Worm (Caenorhabditis elegans): Measurements from ENCODE around the gene cyp-32A1.

cyp-32A1 gene

ce11 chrV:7785885-7786284, 4.3 kb downstream of the cyp-32A1 start:
- TF ChIP-seq ces-1 (GFP tag; optimal IDR thresholded peaks at IDR 0.05), result no peak
- no peak for TF ChIP-seq ham-2 (GFP tag; optimal IDR thresholded peaks at IDR 0.05)
- TF ChIP-seq mep-1 (tag; optimal IDR thresholded peaks at IDR 0.05), result no peak
- TF ChIP-seq elt-1 (tag; optimal IDR thresholded peaks at IDR 0.05; ENCODE audit: borderline replicate concordance, insufficient read depth), result no peak
- no peak for TF ChIP-seq cnd-1 (tag; optimal IDR thresholded peaks at IDR 0.05)
- no peak for TF ChIP-seq lin-13 (tag; optimal IDR thresholded peaks at IDR 0.05)
- TF ChIP-seq mls-2 (tag; optimal IDR thresholded peaks at IDR 0.05), result no peak
- no peak for TF ChIP-seq elt-3 (tag; optimal IDR thresholded peaks at IDR 0.05)
- no peak for TF ChIP-seq tbx-8 (GFP tag; optimal IDR thresholded peaks at IDR 0.05)
- TF ChIP-seq sptf-1 (tag; optimal IDR thresholded peaks at IDR 0.05), result no peak
- TF ChIP-seq nhr-2 (tag; optimal IDR thresholded peaks at IDR 0.05), result no peak

ce11 chrV:7786639-7787038, 5.0 kb downstream of the cyp-32A1 start:
- TF ChIP-seq M03D4.4 (tag; optimal IDR thresholded peaks at IDR 0.05) (no peak), elt-1 (tag; optimal IDR thresholded peaks at IDR 0.05; ENCODE audit: borderline replicate concordance, insufficient read depth) (no peak), nhr-28 (tag; optimal IDR thresholded peaks at IDR 0.05) (no peak)

- TF ChIP-seq unc-120 (tag; optimal IDR thresholded peaks at IDR 0.05; ENCODE audit: poor library complexity, severe bottlenecking) (no peak), sem-2 (GFP tag; optimal IDR thresholded peaks at IDR 0.05) (no peak), pha-4 (tag; optimal IDR thresholded peaks at IDR 0.05) (no peak), tbx-8 (GFP tag; optimal IDR thresholded peaks at IDR 0.05) (no peak), sptf-1 (tag; optimal IDR thresholded peaks at IDR 0.05) (no peak)
These were observed 11.5 kb downstream of the cyp-32A1 start, which contains the start of gene flp-21 for ce11 chrV:7793067-7793466. Gene flp-21 (plus strand): TSS chrV:7793367.

- no peak for TF ChIP-seq bed-3 (GFP tag; optimal IDR thresholded peaks at IDR 0.05)
- no peak for TF ChIP-seq cnd-1 (tag; optimal IDR thresholded peaks at IDR 0.05)
- no peak for TF ChIP-seq unc-62 (GFP tag; optimal IDR thresholded peaks at IDR 0.05)
These were observed 16.5 kb downstream of the cyp-32A1 start, which contains the start of gene ZK742.7 for ce11 chrV:7798079-7798478. Gene ZK742.7 (plus strand): TSS chrV:7798379.

DNA sequence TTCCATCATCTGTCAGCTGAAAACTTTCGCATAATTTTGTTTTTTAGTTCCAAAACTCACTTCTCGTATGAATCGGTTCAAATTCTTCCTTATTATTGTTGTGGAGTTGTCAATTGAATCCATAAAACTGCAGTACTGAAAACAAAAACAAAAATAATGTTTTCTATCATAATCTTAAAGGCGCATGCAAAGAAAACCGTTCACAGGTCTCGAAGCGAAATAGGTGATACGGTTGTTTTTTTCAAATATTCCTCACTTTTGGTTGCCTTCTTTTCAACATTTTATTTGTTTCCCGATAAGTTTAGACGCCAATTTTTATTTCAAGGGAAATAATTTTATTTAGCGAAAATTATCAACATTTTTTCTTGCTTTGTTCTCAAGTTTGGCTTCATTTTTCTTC, 22.0 kb downstream of the cyp-32A1 start:
- TF ChIP-seq ztf-11 (tag; optimal IDR thresholded peaks at IDR 0.05) (no peak), ham-2 (GFP tag; optimal IDR thresholded peaks at IDR 0.05) (no peak), nhr-12 (tag; optimal IDR thresholded peaks at IDR 0.05) (no peak), unc-120 (tag; optimal IDR thresholded peaks at IDR 0.05; ENCODE audit: poor library complexity, severe bottlenecking) (no peak), mls-2 (tag; optimal IDR thresholded peaks at IDR 0.05) (no peak), blmp-1 (tag; optimal IDR thresholded peaks at IDR 0.05) (no peak), snpc-4 (tag; optimal IDR thresholded peaks at IDR 0.05) (no peak), nhr-237 (tag; optimal IDR thresholded peaks at IDR 0.05) (no peak), tbx-8 (GFP tag; optimal IDR thresholded peaks at IDR 0.05) (no peak), drap-1 (GFP tag; optimal IDR thresholded peaks at IDR 0.05) (no peak), hlh-1 (tag; optimal IDR thresholded peaks at IDR 0.05) (no peak), mep-1 (tag; optimal IDR thresholded peaks at IDR 0.05) (no peak), nhr-28 (tag; optimal IDR thresholded peaks at IDR 0.05) (no peak), pha-4 (tag; optimal IDR thresholded peaks at IDR 0.05) (no peak), M03D4.4 (tag; optimal IDR thresholded peaks at IDR 0.05) (no peak), lin-13 (tag; optimal IDR thresholded peaks at IDR 0.05) (no peak), cnd-1 (tag; optimal IDR thresholded peaks at IDR 0.05) (no peak), ces-1 (GFP tag; optimal IDR thresholded peaks at IDR 0.05) (no peak), bed-3 (GFP tag; optimal IDR thresholded peaks at IDR 0.05) (no peak)

DNA sequence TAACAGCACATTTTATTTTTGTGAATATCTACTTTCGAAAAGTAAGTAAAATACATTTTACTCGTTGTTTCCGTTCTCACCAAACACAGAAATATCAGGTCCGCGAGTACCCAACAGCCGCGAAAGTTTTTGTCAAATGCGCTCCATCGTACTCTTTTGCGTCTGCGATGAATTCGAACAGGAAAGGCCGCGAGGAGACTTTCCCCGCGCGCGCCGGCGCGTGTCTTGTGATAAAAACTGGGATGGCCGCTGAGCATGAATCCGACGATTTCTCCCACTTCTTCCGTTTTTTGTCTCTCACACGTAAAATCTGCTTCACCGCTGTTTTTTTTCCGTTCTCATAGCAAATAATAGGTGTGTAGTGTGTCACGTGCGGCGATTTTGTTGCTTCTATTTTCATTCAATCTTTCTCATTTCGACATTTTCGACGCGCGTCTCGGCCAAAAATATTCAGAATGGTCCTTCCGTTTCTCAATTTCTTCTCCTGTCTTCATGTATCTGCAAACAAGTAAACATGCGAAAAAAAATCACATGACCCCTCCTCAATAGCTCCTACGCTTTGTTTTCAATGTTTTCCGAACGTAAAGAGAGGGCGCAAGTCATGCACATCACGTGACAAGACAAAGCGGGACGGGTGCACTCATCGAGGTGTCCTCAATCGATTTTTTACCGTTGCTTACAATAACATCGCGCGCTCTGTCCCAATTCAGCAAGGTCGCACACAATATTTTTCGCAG, 22.6 kb downstream of the cyp-32A1 start, which contains the start of gene uvs-1:
uvs-1 (minus strand) TSS at position 145 of the 737 bp plus-strand sequence.
- TF ChIP-seq elt-3 (tag; optimal IDR thresholded peaks at IDR 0.05) (no peak), ztf-11 (tag; optimal IDR thresholded peaks at IDR 0.05) (no peak), mls-2 (tag; optimal IDR thresholded peaks at IDR 0.05) (no peak), ceh-39 (tag; optimal IDR thresholded peaks at IDR 0.05) (no peak), flh-1 (GFP tag; optimal IDR thresholded peaks at IDR 0.05) (no peak), sem-2 (GFP tag; optimal IDR thresholded peaks at IDR 0.05) (no peak), bed-3 (GFP tag; optimal IDR thresholded peaks at IDR 0.05) (no peak), mep-1 (tag; optimal IDR thresholded peaks at IDR 0.05) (peak; percentile 14), unc-120 (tag; optimal IDR thresholded peaks at IDR 0.05; ENCODE audit: poor library complexity, severe bottlenecking) (no peak), blmp-1 (tag; optimal IDR thresholded peaks at IDR 0.05) (no peak), tbx-8 (GFP tag; optimal IDR thresholded peaks at IDR 0.05) (no peak), snpc-4 (tag; optimal IDR thresholded peaks at IDR 0.05) (no peak), nhr-76 (tag; optimal IDR thresholded peaks at IDR 0.05) (no peak), cnd-1 (tag; optimal IDR thresholded peaks at IDR 0.05) (no peak), pha-4 (tag; optimal IDR thresholded peaks at IDR 0.05) (no peak), sptf-1 (tag; optimal IDR thresholded peaks at IDR 0.05) (no peak), ces-1 (GFP tag; optimal IDR thresholded peaks at IDR 0.05) (no peak), zip-8 (tag; optimal IDR thresholded peaks at IDR 0.05) (no peak), lsy-2 (tag; optimal IDR thresholded peaks at IDR 0.05) (peak; percentile 23), mab-5 (tag; optimal IDR thresholded peaks at IDR 0.05) (no peak), hlh-1 (tag; optimal IDR thresholded peaks at IDR 0.05) (peak; percentile 62), nhr-237 (tag; optimal IDR thresholded peaks at IDR 0.05) (no peak), nhr-2 (tag; optimal IDR thresholded peaks at IDR 0.05) (no peak), elt-1 (tag; optimal IDR thresholded peaks at IDR 0.05; ENCODE audit: borderline replicate concordance, insufficient read depth) (no peak), lin-13 (tag; optimal IDR thresholded peaks at IDR 0.05) (no peak)
